Worm (Caenorhabditis elegans) whole organism, L4/young adult: ENCODE results near the gene T22C8.1.

Experiments used
- W03F9.2 ChIP-seq: fragments of 150-350 bp; optimal IDR thresholded peaks from 2 replicates; lab custom pipeline; 2014; ENCODE audit warnings: missing biosample characterization, missing genetic modification characterization
- him-1 ChIP-seq: sonication (generic microtip); optimal IDR thresholded peaks from 2 replicates; lab custom pipeline; 2016; ENCODE audit warnings: missing genotype, missing genetic modification reagents, missing genetic modification characterization, missing compliant biosample characterization

DNA sequence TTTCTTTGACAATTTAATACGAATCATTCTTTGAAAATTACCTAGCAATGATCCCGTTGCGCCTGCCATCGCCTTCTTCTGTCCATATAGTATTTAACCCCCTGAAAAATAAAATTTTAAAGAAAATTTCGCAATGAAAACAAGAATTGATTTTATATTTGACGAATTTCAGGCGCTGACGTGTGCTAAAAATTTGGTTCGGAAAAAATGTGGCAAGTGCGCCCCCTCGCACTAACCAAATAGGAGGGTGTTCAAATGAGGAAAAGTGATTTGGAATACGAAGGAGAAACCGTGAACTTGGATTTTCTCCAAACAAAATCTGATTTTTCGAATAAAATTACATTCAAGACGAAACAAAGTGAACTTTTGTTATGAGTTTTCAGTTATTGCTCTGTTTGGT lies 46.5 kb upstream of the T22C8.1 start, which contains the start of gene stc-1:
- TF ChIP-seq him-1 (tag; lab: Kevin White, UChicago) (no peak), W03F9.2 (tag; lab: Kevin White, UChicago) (no peak)
